Fruit fly (Drosophila melanogaster) whole organism, adult: ENCODE measurements around the gene Blos2.

Experiments used
- CG11617 ChIP-seq: fragments of 200-800 bp; sonication (Bioruptor generic); optimal IDR thresholded peaks from 2 replicates; lab custom pipeline; 2017; ENCODE audit warnings: mild to moderate bottlenecking, missing biosample characterization, missing genetic modification reagents, missing genetic modification characterization
- CG12768 ChIP-seq: fragments of 200-800 bp; sonication (Bioruptor generic); optimal IDR thresholded peaks from 2 replicates; lab custom pipeline; 2017; ENCODE audit warnings: missing biosample characterization, missing genetic modification characterization, mild to moderate bottlenecking, moderate library complexity, missing genetic modification reagents
- CG14711 ChIP-seq: fragments of 200-800 bp; sonication (Bioruptor generic); optimal IDR thresholded peaks from 2 replicates; lab custom pipeline; 2018; ENCODE audit warnings: missing biosample characterization, mild to moderate bottlenecking, missing genetic modification characterization, moderate library complexity
- CG1620 ChIP-seq: fragments of 200-800 bp; sonication (Bioruptor generic); optimal IDR thresholded peaks from 2 replicates; lab custom pipeline; 2016; ENCODE audit warnings: missing biosample characterization, missing genetic modification characterization
- CG5204 ChIP-seq: fragments of 200-800 bp; sonication (Bioruptor generic); optimal IDR thresholded peaks from 2 replicates; lab custom pipeline; 2016; ENCODE audit warnings: missing biosample characterization, missing genetic modification characterization
- CG7045 ChIP-seq: fragments of 200-800 bp; sonication (Bioruptor generic); optimal IDR thresholded peaks from 2 replicates; lab custom pipeline; 2017; ENCODE audit warnings: missing biosample characterization, mild to moderate bottlenecking, missing genetic modification characterization
- CG7101 ChIP-seq: fragments of 200-800 bp; sonication (Bioruptor generic); optimal IDR thresholded peaks from 2 replicates; lab custom pipeline; 2018; ENCODE audit warnings: missing biosample characterization, mild to moderate bottlenecking, missing genetic modification characterization, moderate library complexity
- Clk ChIP-seq: fragments of 200-800 bp; sonication (Bioruptor generic); optimal IDR thresholded peaks from 2 replicates; lab custom pipeline; 2017; ENCODE audit warnings: missing biosample characterization, missing genetic modification characterization
- Crg-1 ChIP-seq: fragments of 200-800 bp; sonication (Bioruptor generic); optimal IDR thresholded peaks from 2 replicates; lab custom pipeline; 2016; ENCODE audit warnings: missing biosample characterization, missing genetic modification characterization
- bab1 ChIP-seq: fragments of 200-800 bp; sonication (Bioruptor generic); optimal IDR thresholded peaks from 3 replicates; lab custom pipeline; 2019; ENCODE audit warnings: missing biosample characterization, mild to moderate bottlenecking, missing genetic modification characterization, moderate library complexity
- cnc ChIP-seq, 2 experiments: fragments of >200 bp; optimal IDR thresholded peaks; 2 replicates each; lab custom pipeline; 2017
- kay ChIP-seq: fragments of 200-800 bp; sonication (Bioruptor generic); peaks from one replicate; lab custom pipeline; 2016; ENCODE audit warnings: missing biosample characterization, missing genetic modification characterization, borderline replicate concordance
- ovo ChIP-seq: fragments of 200-800 bp; sonication (Bioruptor generic); optimal IDR thresholded peaks from 2 replicates; lab custom pipeline; 2016; ENCODE audit warnings: missing biosample characterization, missing genetic modification characterization
- toe ChIP-seq: fragments of 200-800 bp; sonication (Bioruptor generic); optimal IDR thresholded peaks from 2 replicates; lab custom pipeline; 2016; ENCODE audit warnings: missing biosample characterization, missing genetic modification characterization

DNA sequence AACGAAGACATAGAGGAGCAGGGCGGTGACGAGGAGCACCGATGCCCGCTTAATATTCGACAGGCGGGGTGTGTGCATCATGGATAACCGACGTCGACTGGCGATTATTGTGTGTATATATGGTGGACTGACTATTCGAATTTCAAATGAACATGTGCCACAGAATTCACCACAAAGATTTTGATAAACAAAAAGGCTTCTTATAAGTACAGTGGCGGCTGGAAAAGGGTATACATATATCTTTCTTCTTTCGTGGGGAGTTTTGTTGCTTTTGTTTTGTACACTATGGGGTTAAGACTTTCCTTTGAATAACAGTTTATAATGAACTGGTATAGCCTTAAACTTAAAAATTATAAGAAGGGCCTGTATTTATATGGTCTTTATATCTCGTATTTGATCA is 8.4 kb downstream of the Blos2 start, which contains the start of gene CG6310:
- no peak for TF ChIP-seq kay (GFP tag; lab: Kevin White, UChicago)
- no peak for TF ChIP-seq cnc (optimal IDR thresholded peaks at IDR 0.05; lab: Kevin White, UChicago)
- TF ChIP-seq CG5204 (GFP tag; lab: Kevin White, UChicago) = no peak
- TF ChIP-seq CG14711 = no peak
- TF ChIP-seq CG7045 (GFP tag; lab: Kevin White, UChicago) = no peak
- no peak for TF ChIP-seq ovo (GFP tag; lab: Kevin White, UChicago)
- TF ChIP-seq CG7101 = no peak
- TF ChIP-seq toe (GFP tag; lab: Kevin White, UChicago) = no peak
- no peak for TF ChIP-seq CG11617 (GFP tag; lab: Kevin White, UChicago)
- TF ChIP-seq Clk = no peak
- no peak for TF ChIP-seq CG12768 (GFP tag; lab: Kevin White, UChicago)
- no peak for TF ChIP-seq Crg-1
- TF ChIP-seq CG1620 (GFP tag; lab: Kevin White, UChicago) = no peak
- no peak for TF ChIP-seq bab1
